Worm (Caenorhabditis elegans): ENCODE measurements around the gene C33G8.13.

C33G8.13 gene

ce11 chrV:7050153-7050552 is 34.4 kb upstream of the C33G8.13 start:
- TF ChIP-seq sem-2 (GFP tag; optimal IDR thresholded peaks at IDR 0.05): no peak
- no peak for TF ChIP-seq mep-1 (tag; optimal IDR thresholded peaks at IDR 0.05)
- no peak for TF ChIP-seq nhr-2 (tag; optimal IDR thresholded peaks at IDR 0.05)
- no peak for TF ChIP-seq snpc-4 (tag; optimal IDR thresholded peaks at IDR 0.05)
- TF ChIP-seq nhr-237 (tag; optimal IDR thresholded peaks at IDR 0.05): no peak
- no peak for TF ChIP-seq elt-3 (tag; optimal IDR thresholded peaks at IDR 0.05)
- no peak for TF ChIP-seq mab-5 (tag; optimal IDR thresholded peaks at IDR 0.05)

DNA sequence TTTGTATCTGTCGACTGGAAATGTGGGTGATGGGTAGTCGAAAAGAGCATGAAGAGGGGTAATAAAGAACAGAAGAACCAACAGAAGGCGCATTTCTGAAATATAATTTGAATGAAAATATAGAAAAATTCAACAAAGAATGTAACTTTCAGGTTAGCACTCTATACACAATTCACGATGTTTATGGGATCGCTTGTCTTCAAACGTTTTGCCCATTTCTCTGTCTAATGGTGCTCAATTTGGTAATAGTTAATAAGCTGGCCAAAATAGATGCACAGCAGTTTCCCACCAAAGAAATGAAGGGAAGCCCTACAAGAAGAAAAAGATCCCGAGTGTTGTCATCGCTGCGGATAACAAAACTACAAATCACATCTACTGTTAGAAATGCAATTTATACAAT is 31.7 kb upstream of the C33G8.13 start, which contains the start of gene F20A1.8:
F20A1.8 (minus strand) TSS at position 101 of the 400 bp plus-strand sequence.
- no peak for TF ChIP-seq elt-3 (tag; optimal IDR thresholded peaks at IDR 0.05)
- no peak for TF ChIP-seq unc-62 (GFP tag; optimal IDR thresholded peaks at IDR 0.05)
- no peak for TF ChIP-seq unc-120 (tag; optimal IDR thresholded peaks at IDR 0.05; ENCODE audit: poor library complexity, severe bottlenecking)
- no peak for TF ChIP-seq hlh-1 (tag; optimal IDR thresholded peaks at IDR 0.05)
- no peak for TF ChIP-seq lsy-2 (tag; optimal IDR thresholded peaks at IDR 0.05)
- TF ChIP-seq sptf-1 (tag; optimal IDR thresholded peaks at IDR 0.05): no peak
- TF ChIP-seq cnd-1 (tag; optimal IDR thresholded peaks at IDR 0.05): no peak
- TF ChIP-seq lin-13 (tag; optimal IDR thresholded peaks at IDR 0.05): no peak
- TF ChIP-seq zip-8 (tag; optimal IDR thresholded peaks at IDR 0.05): no peak
- no peak for TF ChIP-seq mls-2 (tag; optimal IDR thresholded peaks at IDR 0.05)
- TF ChIP-seq nhr-2 (tag; optimal IDR thresholded peaks at IDR 0.05): no peak
- TF ChIP-seq ceh-83 (GFP tag; optimal IDR thresholded peaks at IDR 0.05): no peak
- TF ChIP-seq elt-1 (tag; optimal IDR thresholded peaks at IDR 0.05; ENCODE audit: borderline replicate concordance, insufficient read depth): no peak
- no peak for TF ChIP-seq sem-2 (GFP tag; optimal IDR thresholded peaks at IDR 0.05)
- no peak for TF ChIP-seq drap-1 (GFP tag; optimal IDR thresholded peaks at IDR 0.05)
- no peak for TF ChIP-seq unc-39 (tag; optimal IDR thresholded peaks at IDR 0.05)
- TF ChIP-seq nhr-28 (tag; optimal IDR thresholded peaks at IDR 0.05): no peak
- TF ChIP-seq nhr-76 (tag; optimal IDR thresholded peaks at IDR 0.05): no peak
- TF ChIP-seq snpc-4 (tag; optimal IDR thresholded peaks at IDR 0.05): no peak
- TF ChIP-seq nhr-12 (tag; optimal IDR thresholded peaks at IDR 0.05): no peak

ce11 chrV:7046005-7046404 is 30.2 kb upstream of the C33G8.13 start, which contains the start of gene F20A1.2:
F20A1.2 (plus strand) TSS chrV:7046305.
- TF ChIP-seq sptf-1 (tag; optimal IDR thresholded peaks at IDR 0.05) (no peak), mls-2 (tag; optimal IDR thresholded peaks at IDR 0.05) (no peak)

ce11 chrV:7036475-7036874 is 20.7 kb upstream of the C33G8.13 start, which contains the start of gene twk-11:
twk-11 (minus strand) TSS chrV:7036575.
- TF ChIP-seq pha-4 (tag; optimal IDR thresholded peaks at IDR 0.05): peak; percentile 20
- no peak for TF ChIP-seq mls-2 (tag; optimal IDR thresholded peaks at IDR 0.05)

- TF ChIP-seq flh-1 (GFP tag; optimal IDR thresholded peaks at IDR 0.05) (no peak), unc-39 (tag; optimal IDR thresholded peaks at IDR 0.05) (no peak), ztf-11 (tag; optimal IDR thresholded peaks at IDR 0.05) (no peak), ceh-39 (tag; optimal IDR thresholded peaks at IDR 0.05) (no peak), ceh-83 (GFP tag; optimal IDR thresholded peaks at IDR 0.05) (no peak), unc-62 (GFP tag; optimal IDR thresholded peaks at IDR 0.05) (no peak), lsy-2 (tag; optimal IDR thresholded peaks at IDR 0.05) (no peak), mls-2 (tag; optimal IDR thresholded peaks at IDR 0.05) (no peak), hlh-1 (tag; optimal IDR thresholded peaks at IDR 0.05) (no peak), lin-32 (GFP tag; optimal IDR thresholded peaks at IDR 0.05) (no peak), bed-3 (GFP tag; optimal IDR thresholded peaks at IDR 0.05) (no peak), lin-13 (tag; optimal IDR thresholded peaks at IDR 0.05) (no peak), ham-2 (GFP tag; optimal IDR thresholded peaks at IDR 0.05) (no peak), pha-4 (tag; optimal IDR thresholded peaks at IDR 0.05) (no peak), nhr-28 (tag; optimal IDR thresholded peaks at IDR 0.05) (no peak)
Observed at ce11 chrV:7027055-7027454, 11.3 kb upstream of the C33G8.13 start, which contains the start of gene F20A1.6. F20A1.6 (minus strand) TSS chrV:7027155.

ce11 chrV:7022981-7023380 is 7.2 kb upstream of the C33G8.13 start:
- TF ChIP-seq flh-1 (GFP tag; optimal IDR thresholded peaks at IDR 0.05): no peak
- TF ChIP-seq bed-3 (GFP tag; optimal IDR thresholded peaks at IDR 0.05): no peak
